Fruit fly (Drosophila melanogaster) whole organism, embryonic: ENCODE measurements around the gene lok.

Experiments used
- Asciz ChIP-seq: fragments of 200-800 bp; sonication (Bioruptor generic); optimal IDR thresholded peaks from 2 replicates; lab custom pipeline; 2017; ENCODE audit warnings: missing biosample characterization, mild to moderate bottlenecking, missing genetic modification characterization, missing genetic modification reagents
- CG10431 ChIP-seq: fragments of 200-800 bp; sonication (Bioruptor generic); optimal IDR thresholded peaks from 3 replicates; lab custom pipeline; 2018; ENCODE audit warnings: missing biosample characterization, mild to moderate bottlenecking, missing genetic modification characterization
- CG12391 ChIP-seq: fragments of 200-800 bp; sonication (Bioruptor generic); optimal IDR thresholded peaks from 3 replicates; lab custom pipeline; 2018; ENCODE audit warnings: missing biosample characterization, mild to moderate bottlenecking, missing genetic modification characterization, moderate library complexity
- CG14441 ChIP-seq: fragments of 200-800 bp; sonication (Bioruptor generic); IDR thresholded peaks from 2 replicates; pipeline ENCODE4 v1.3.6; 2022; ENCODE audit warnings: missing biosample characterization, missing genetic modification characterization
- CG15479 ChIP-seq: fragments of 200-800 bp; sonication (Bioruptor generic); optimal IDR thresholded peaks from 3 replicates; lab custom pipeline; 2019; ENCODE audit warnings: missing biosample characterization, mild to moderate bottlenecking, missing genetic modification characterization, moderate library complexity
- CG15601 ChIP-seq: fragments of 200-800 bp; sonication (Bioruptor generic); optimal IDR thresholded peaks from 3 replicates; lab custom pipeline; 2019; ENCODE audit warnings: missing biosample characterization, mild to moderate bottlenecking, missing genetic modification characterization, moderate library complexity
- CG15696 ChIP-seq: fragments of 200-800 bp; sonication (Bioruptor generic); optimal IDR thresholded peaks from 2 replicates; lab custom pipeline; 2019; ENCODE audit warnings: missing biosample characterization, mild to moderate bottlenecking, missing genetic modification characterization, moderate library complexity
- CG16863 ChIP-seq: fragments of 200-800 bp; sonication (Bioruptor generic); optimal IDR thresholded peaks from 3 replicates; lab custom pipeline; 2016; ENCODE audit warnings: missing biosample characterization, missing genetic modification characterization
- CG2116 ChIP-seq: fragments of 200-800 bp; sonication (Bioruptor generic); optimal IDR thresholded peaks from 3 replicates; lab custom pipeline; 2018; ENCODE audit warnings: missing biosample characterization, mild to moderate bottlenecking, missing genetic modification characterization
- CG2199 ChIP-seq: fragments of 200-800 bp; sonication (Bioruptor generic); IDR thresholded peaks from 3 replicates; pipeline ENCODE4 v1.3.6; 2022; ENCODE audit warnings: missing biosample characterization, missing genetic modification characterization
- CG31365 ChIP-seq: fragments of 200-800 bp; sonication (Bioruptor generic); optimal IDR thresholded peaks from 2 replicates; lab custom pipeline; 2018; ENCODE audit warnings: missing biosample characterization, mild to moderate bottlenecking, missing genetic modification characterization
- CG42726 ChIP-seq: fragments of 200-800 bp; sonication (Bioruptor generic); IDR thresholded peaks from 2 replicates; pipeline ENCODE4 v1.3.6; 2022; ENCODE audit warnings: missing biosample characterization, missing genetic modification characterization; ENCODE audit not compliant: partially characterized antibody
- CG4328 ChIP-seq: fragments of 200-800 bp; sonication (Bioruptor generic); optimal IDR thresholded peaks from 3 replicates; lab custom pipeline; 2017; ENCODE audit warnings: missing biosample characterization, missing genetic modification reagents, missing genetic modification characterization
- CG4730 ChIP-seq: fragments of 200-800 bp; sonication (Bioruptor generic); IDR thresholded peaks from 2 replicates; pipeline ENCODE4 v1.3.6; 2022; ENCODE audit warnings: missing biosample characterization, missing genetic modification characterization
- CG4854 ChIP-seq: fragments of 200-800 bp; sonication (Bioruptor generic); optimal IDR thresholded peaks from 2 replicates; lab custom pipeline; 2016; ENCODE audit warnings: missing biosample characterization, missing genetic modification characterization, inconsistent platforms
- CG8281 ChIP-seq: fragments of 200-800 bp; sonication (Bioruptor generic); optimal IDR thresholded peaks from 2 replicates; lab custom pipeline; 2018; ENCODE audit warnings: missing biosample characterization, mild to moderate bottlenecking, missing genetic modification characterization, moderate library complexity
- CG8478 ChIP-seq: fragments of >200 bp; optimal IDR thresholded peaks from 2 replicates; lab custom pipeline; 2018
- CG8944 ChIP-seq: fragments of 200-800 bp; sonication (Bioruptor generic); optimal IDR thresholded peaks from 3 replicates; lab custom pipeline; 2016; ENCODE audit warnings: missing biosample characterization, missing genetic modification characterization
- CG9215 ChIP-seq: fragments of 200-800 bp; sonication (Bioruptor generic); IDR thresholded peaks from 2 replicates; pipeline ENCODE4 v1.3.6; 2022; ENCODE audit warnings: missing biosample characterization, missing genetic modification characterization
- CoRest ChIP-seq: fragments of 200-800 bp; sonication (Bioruptor generic); optimal IDR thresholded peaks from 3 replicates; lab custom pipeline; 2018; ENCODE audit warnings: missing biosample characterization, mild to moderate bottlenecking, missing genetic modification characterization, moderate library complexity
- Dll ChIP-seq: fragments of 200-800 bp; sonication (Bioruptor generic); IDR thresholded peaks from 4 replicates; pipeline ENCODE4 v1.3.6; 2022; ENCODE audit warnings: missing biosample characterization, missing genetic modification characterization; ENCODE audit not compliant: partially characterized antibody
- Fer2 ChIP-seq: fragments of 200-800 bp; sonication (Bioruptor generic); optimal IDR thresholded peaks from 2 replicates; lab custom pipeline; 2018; ENCODE audit warnings: missing biosample characterization, mild to moderate bottlenecking, missing genetic modification characterization, moderate library complexity
- Fer3 ChIP-seq: fragments of 200-800 bp; sonication (Bioruptor generic); optimal IDR thresholded peaks from 2 replicates; lab custom pipeline; 2018; ENCODE audit warnings: missing biosample characterization, mild to moderate bottlenecking, missing genetic modification characterization, moderate library complexity
- Hey ChIP-seq: fragments of 200-800 bp; sonication (Bioruptor generic); optimal IDR thresholded peaks from 3 replicates; lab custom pipeline; 2018; ENCODE audit warnings: missing biosample characterization, mild to moderate bottlenecking, missing genetic modification characterization
- Hsf ChIP-seq: fragments of 200-800 bp; sonication (Bioruptor generic); optimal IDR thresholded peaks from 3 replicates; lab custom pipeline; 2016; ENCODE audit warnings: missing biosample characterization, missing genetic modification characterization
- Jarid2 ChIP-seq: fragments of 200-800 bp; sonication (Bioruptor generic); optimal IDR thresholded peaks from 3 replicates; lab custom pipeline; 2017; ENCODE audit warnings: mild to moderate bottlenecking, missing biosample characterization, missing genetic modification reagents, missing genetic modification characterization
- Oaz ChIP-seq: fragments of 200-800 bp; sonication (Bioruptor generic); IDR thresholded peaks from 2 replicates; pipeline ENCODE4 v1.3.6; 2022; ENCODE audit warnings: missing biosample characterization, missing genetic modification characterization
- Tbp ChIP-seq: fragments of >200 bp; optimal IDR thresholded peaks from 2 replicates; lab custom pipeline; 2018; ENCODE audit warnings: missing biosample characterization, missing genetic modification characterization
- ac ChIP-seq: fragments of 200-800 bp; sonication (Bioruptor generic); optimal IDR thresholded peaks from 3 replicates; lab custom pipeline; 2017; ENCODE audit warnings: missing biosample characterization, mild to moderate bottlenecking, missing genetic modification characterization
- ash1 ChIP-seq: fragments of 200-800 bp; sonication (Bioruptor generic); optimal IDR thresholded peaks from 2 replicates; lab custom pipeline; 2018; ENCODE audit warnings: missing biosample characterization, mild to moderate bottlenecking, missing genetic modification characterization
- croc ChIP-seq: fragments of 200-800 bp; sonication (Bioruptor generic); conservative IDR thresholded peaks from 3 replicates; pipeline ENCODE4 v1.3.6; 2022; ENCODE audit warnings: missing biosample characterization, missing genetic modification characterization
- dmrt99B ChIP-seq: fragments of 200-800 bp; sonication (Bioruptor generic); optimal IDR thresholded peaks from 2 replicates; lab custom pipeline; 2018; ENCODE audit warnings: missing biosample characterization, mild to moderate bottlenecking, missing genetic modification characterization, moderate library complexity
- ems ChIP-seq: fragments of 200-800 bp; sonication (Bioruptor generic); optimal IDR thresholded peaks from 3 replicates; lab custom pipeline; 2016; ENCODE audit warnings: missing biosample characterization, missing genetic modification characterization
- eyg ChIP-seq: fragments of 200-800 bp; sonication (Bioruptor generic); optimal IDR thresholded peaks from 3 replicates; lab custom pipeline; 2016; ENCODE audit warnings: missing biosample characterization, missing genetic modification characterization
- fd3F ChIP-seq: fragments of 200-800 bp; sonication (Bioruptor generic); optimal IDR thresholded peaks from 2 replicates; lab custom pipeline; 2018; ENCODE audit warnings: missing biosample characterization, mild to moderate bottlenecking, missing genetic modification characterization, moderate library complexity
- fu2 ChIP-seq: fragments of 200-800 bp; sonication (Bioruptor generic); optimal IDR thresholded peaks from 2 replicates; lab custom pipeline; 2016; ENCODE audit warnings: missing biosample characterization, missing genetic modification characterization
- ham ChIP-seq: fragments of 200-800 bp; sonication (Bioruptor generic); IDR thresholded peaks from 2 replicates; pipeline ENCODE4 v1.3.6; 2022; ENCODE audit warnings: missing biosample characterization, missing genetic modification characterization
- hbn ChIP-seq: fragments of 200-800 bp; sonication (Bioruptor generic); IDR thresholded peaks from 2 replicates; pipeline ENCODE4 v1.3.6; 2022; ENCODE audit warnings: missing biosample characterization, missing genetic modification characterization; ENCODE audit not compliant: partially characterized antibody
- ind ChIP-seq: fragments of 200-800 bp; sonication (Bioruptor generic); optimal IDR thresholded peaks from 3 replicates; lab custom pipeline; 2016; ENCODE audit warnings: missing biosample characterization, missing genetic modification characterization
- lab ChIP-seq: fragments of 200-800 bp; sonication (Bioruptor generic); optimal IDR thresholded peaks from 3 replicates; lab custom pipeline; 2017; ENCODE audit warnings: missing biosample characterization, missing genetic modification characterization, mild to moderate bottlenecking, moderate library complexity, missing genetic modification reagents
- nom ChIP-seq: fragments of 200-800 bp; sonication (Bioruptor generic); optimal IDR thresholded peaks from 2 replicates; lab custom pipeline; 2017; ENCODE audit warnings: missing biosample characterization, missing genetic modification characterization, mild to moderate bottlenecking, moderate library complexity, missing genetic modification reagents
- org-1 ChIP-seq: fragments of 200-800 bp; sonication (Bioruptor generic); optimal IDR thresholded peaks from 2 replicates; lab custom pipeline; 2017; ENCODE audit warnings: missing biosample characterization, missing genetic modification characterization
- pho ChIP-seq: fragments of 200-800 bp; sonication (Bioruptor generic); optimal IDR thresholded peaks from 2 replicates; lab custom pipeline; 2016; ENCODE audit warnings: missing biosample characterization, missing genetic modification characterization
- sens ChIP-seq: fragments of 200-800 bp; sonication (Bioruptor generic); peaks from one replicate; lab custom pipeline; 2016; ENCODE audit warnings: missing biosample characterization, missing genetic modification characterization
- sisA ChIP-seq: fragments of 200-800 bp; sonication (Bioruptor generic); IDR thresholded peaks from 2 replicates; pipeline ENCODE4 v1.3.6; 2022; ENCODE audit warnings: missing biosample characterization, missing genetic modification characterization
- sna ChIP-seq: fragments of 200-800 bp; sonication (Bioruptor generic); IDR thresholded peaks from 2 replicates; pipeline ENCODE4 v1.3.6; 2022; ENCODE audit warnings: missing biosample characterization, missing genetic modification characterization; ENCODE audit not compliant: partially characterized antibody
- ssp ChIP-seq: fragments of 200-800 bp; sonication (Bioruptor generic); IDR thresholded peaks from 2 replicates; pipeline ENCODE4 v1.3.6; 2022; ENCODE audit warnings: missing biosample characterization, missing genetic modification characterization
- tll ChIP-seq, 2 experiments: fragments of 200-800 bp in 1 of 2; fragments of >200 bp in 1 of 2; sonication (Bioruptor generic) in 1 of 2; optimal IDR thresholded peaks; 2 replicates each; lab custom pipeline; 2017 to 2019; ENCODE audit warnings: missing biosample characterization in 2 of 2, missing genetic modification characterization in 2 of 2, mild to moderate bottlenecking in 1 of 2, moderate library complexity in 1 of 2
- zf30C ChIP-seq: fragments of 200-800 bp; sonication (Bioruptor generic); optimal IDR thresholded peaks from 3 replicates; lab custom pipeline; 2018; ENCODE audit warnings: missing biosample characterization, mild to moderate bottlenecking, missing genetic modification characterization
- zfh1 ChIP-seq: fragments of 200-800 bp; sonication (Bioruptor generic); IDR thresholded peaks from 3 replicates; pipeline ENCODE4 v1.3.6; 2022; ENCODE audit warnings: missing biosample characterization, missing genetic modification characterization

The lok gene

DNA sequence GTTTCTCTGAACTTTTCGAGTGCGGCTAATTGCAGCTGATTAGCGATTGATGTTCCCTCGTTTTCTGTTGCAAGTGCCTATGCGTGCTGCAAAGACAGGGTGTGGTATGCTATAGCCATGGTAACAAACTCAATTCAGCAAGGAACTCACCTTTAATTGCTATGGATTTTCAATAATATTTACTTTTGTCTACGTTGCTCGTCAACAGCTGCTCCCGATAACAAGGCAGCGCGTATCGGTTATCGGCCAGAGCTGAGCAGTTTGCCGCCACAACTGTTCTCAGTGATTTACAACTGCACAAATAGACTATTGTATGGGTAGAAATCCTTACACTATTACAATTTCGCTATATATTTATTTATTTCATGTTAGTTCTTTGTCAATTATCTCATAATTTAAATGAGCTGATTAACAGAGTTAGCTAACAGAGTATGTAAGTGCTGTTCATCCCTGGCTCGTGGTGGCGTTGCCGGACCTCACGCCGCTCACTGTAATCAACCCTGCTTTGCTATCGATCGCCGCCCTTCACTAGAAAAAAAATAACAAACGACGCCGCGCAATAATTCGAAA lies 14.1 kb downstream of the lok start, which contains the start of the genes pr and neb (continued):
- TF ChIP-seq CG9215 (GFP tag; lab: Robert Waterston, UW) (no peak), ham (GFP tag; lab: Robert Waterston, UW) (no peak), Hsf (GFP tag; lab: Kevin White, UChicago) (peak; percentile 25), CG2199 (GFP tag; lab: Robert Waterston, UW) (no peak), Dll (peak; percentile 65; the same call in 2 of the 4 replicates), Fer2 (tag; lab: Kevin White, UChicago) (no peak), fd3F (GFP tag; lab: Kevin White, UChicago) (peak; percentile 8), CG8944 (GFP tag; lab: Kevin White, UChicago) (no peak), CG31365 (tag; lab: Kevin White, UChicago) (no peak), CG14441 (no peak), CG42726 (GFP tag; lab: Robert Waterston, UW) (no peak), CG15601 (peak; percentile 66), CG15479 (no peak), Fer3 (tag; lab: Kevin White, UChicago) (no peak), tll (GFP tag; optimal IDR thresholded peaks at IDR 0.05; lab: Kevin White, UChicago) (peak in 1 of 2 experiments; percentile 34), CG2116 (GFP tag; lab: Kevin White, UChicago) (peak; percentile 99), Asciz (GFP tag; lab: Kevin White, UChicago) (no peak), CG15696 (tag; lab: Kevin White, UChicago) (no peak), CG12391 (tag; lab: Kevin White, UChicago) (peak; percentile 78), nom (no peak), zf30C (no peak), sna (GFP tag; lab: Robert Waterston, UW) (peak; percentile 64), CG8281 (no peak), eyg (GFP tag; lab: Kevin White, UChicago) (no peak), CG4328 (no peak), ind (GFP tag; lab: Kevin White, UChicago) (peak; percentile 11), CoRest (tag; lab: Kevin White, UChicago) (peak; percentile 75), Oaz (GFP tag; lab: Robert Waterston, UW) (peak; percentile 33; the same call in 1 of the 2 replicates), CG4854 (GFP tag; lab: Kevin White, UChicago) (peak; percentile 57), sens (peak; percentile 94), CG4730 (GFP tag; lab: Robert Waterston, UW) (no peak), dmrt99B (tag; lab: Kevin White, UChicago) (peak; percentile 18), zfh1 (GFP tag; lab: Robert Waterston, UW) (peak; percentile 62), hbn (no peak), pho (peak; percentile 23), ssp (no peak; the same call in 1 of the 2 replicates), croc (GFP tag; lab: Robert Waterston, UW) (no peak), Hey (tag; lab: Kevin White, UChicago) (no peak), CG16863 (GFP tag; lab: Kevin White, UChicago) (no peak), ac (GFP tag; lab: Kevin White, UChicago) (no peak), lab (GFP tag; lab: Kevin White, UChicago) (peak; percentile 25), Tbp (GFP tag; lab: Kevin White, UChicago) (no peak), CG8478 (no peak), ems (no peak), CG10431 (GFP tag; lab: Kevin White, UChicago) (no peak), fu2 (GFP tag; lab: Kevin White, UChicago) (no peak), ash1 (GFP tag; lab: Kevin White, UChicago) (no peak), Jarid2 (GFP tag; lab: Kevin White, UChicago) (no peak), sisA (GFP tag; lab: Robert Waterston, UW) (peak; percentile 59), org-1 (GFP tag; lab: Kevin White, UChicago) (no peak)
